Worm (Caenorhabditis elegans) whole organism, L4/young adult: Measurements from ENCODE around the gene srh-60.

Source experiments
- W03F9.2 ChIP-seq: fragments of 150-350 bp; optimal IDR thresholded peaks from 2 replicates; lab custom pipeline; 2014; ENCODE audit warnings: missing biosample characterization, missing genetic modification characterization
- him-1 ChIP-seq: sonication (generic microtip); optimal IDR thresholded peaks from 2 replicates; lab custom pipeline; 2016; ENCODE audit warnings: missing genotype, missing genetic modification reagents, missing genetic modification characterization, missing compliant biosample characterization

- TF ChIP-seq him-1 (tag; lab: Kevin White, UChicago) (no peak), W03F9.2 (tag; lab: Kevin White, UChicago) (no peak)
These were observed 26.3 kb downstream of the srh-60 start, which contains the start of gene Y49F6A.5 for ce11 chrII:3609764-3610163.
